Fruit fly (Drosophila melanogaster): Measurements from ENCODE around the gene Hesr.

- no peak for TF ChIP-seq Pif1A (GFP tag; optimal IDR thresholded peaks at IDR 0.05)
- TF ChIP-seq CG12605 (GFP tag; IDR thresholded peaks at IDR 0.05): no peak
- no peak for TF ChIP-seq Snoo (tag; optimal IDR thresholded peaks at IDR 0.05)
- TF ChIP-seq CG10348 (GFP tag; IDR thresholded peaks at IDR 0.05): no peak
- no peak for TF ChIP-seq CG8159 (tag; optimal IDR thresholded peaks at IDR 0.05)
These were observed 48.8 kb upstream of the Hesr start for dm6 chrX:18253773-18254172.

All from whole organism, pupa.